Fruit fly (Drosophila melanogaster): Measurements from ENCODE around the gene CG43182.

DNA sequence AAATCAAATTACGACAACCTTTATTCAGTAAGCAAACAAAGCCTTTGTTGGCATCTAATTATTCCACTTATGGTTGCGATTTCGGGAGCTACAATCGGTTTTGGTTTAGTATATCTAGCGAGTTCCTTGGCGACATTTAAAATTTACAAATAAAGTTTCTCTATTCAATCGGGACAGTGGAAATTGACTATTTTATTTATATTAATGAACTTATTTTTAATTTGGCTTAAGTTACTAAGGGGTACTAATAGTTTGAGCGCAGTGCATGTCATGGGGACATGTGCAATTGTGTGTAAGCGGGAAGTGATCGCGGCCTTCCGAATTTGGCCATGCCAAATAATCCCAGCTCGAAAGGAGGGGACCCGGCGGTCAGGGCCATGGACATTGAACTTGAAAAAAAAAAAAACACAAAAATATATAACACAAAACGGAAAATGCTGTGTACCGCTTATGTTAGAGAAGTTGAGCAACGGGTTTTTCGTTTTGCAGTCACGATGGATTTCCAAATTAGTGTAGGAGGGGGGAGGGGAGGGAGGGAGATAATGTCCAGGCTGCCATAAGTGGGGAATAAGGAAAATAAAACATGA lies 1.2 kb downstream of the CG43182 start:
- no peak for TF ChIP-seq CG4282 (GFP tag; optimal IDR thresholded peaks at IDR 0.05)
- TF ChIP-seq h (optimal IDR thresholded peaks at IDR 0.05): no peak
- TF ChIP-seq HLHmδ (GFP tag; optimal IDR thresholded peaks at IDR 0.05): no peak
- TF ChIP-seq CG3995 (GFP tag; optimal IDR thresholded peaks at IDR 0.05): no peak
- TF ChIP-seq Max (GFP tag; optimal IDR thresholded peaks at IDR 0.05): no peak
- no peak for TF ChIP-seq Meics (GFP tag; optimal IDR thresholded peaks at IDR 0.05)
- TF ChIP-seq CG8359 (GFP tag; optimal IDR thresholded peaks at IDR 0.05; ENCODE audit: borderline replicate concordance): no peak
- no peak for TF ChIP-seq Awh (GFP tag; IDR thresholded peaks at IDR 0.05)
- no peak for TF ChIP-seq Dad (GFP tag; optimal IDR thresholded peaks at IDR 0.05)
- no peak for TF ChIP-seq Adf1 (GFP tag; IDR thresholded peaks at IDR 0.05)
- no peak for TF ChIP-seq CG9215 (GFP tag; IDR thresholded peaks at IDR 0.05)
- no peak for TF ChIP-seq pzg (GFP tag; optimal IDR thresholded peaks at IDR 0.05)
